Worm (Caenorhabditis elegans): ENCODE measurements around the gene cbd-1.

Gene cbd-1

ce11 chrIV:11323666-11324065, 49.1 kb upstream of the cbd-1 start (continued):
- TF ChIP-seq rcor-1 (GFP tag; IDR thresholded peaks at IDR 0.05) = peak; percentile 68
- peak; percentile 71; the same call in 1 of the 2 replicates for TF ChIP-seq attf-6 (GFP tag; IDR thresholded peaks at IDR 0.05)
- 0 out of 2 replicates have a peak, but pooled peaks have one; percentile 57 for TF ChIP-seq Y53G8AR.9 (GFP tag; conservative IDR thresholded peaks at IDR 0.05)
- TF ChIP-seq nhr-27 (tag; optimal IDR thresholded peaks at IDR 0.05) = no peak
- no peak for TF ChIP-seq mel-28 (tag; optimal IDR thresholded peaks at IDR 0.05; ENCODE audit: borderline replicate concordance)
- TF ChIP-seq ztf-25 (GFP tag; IDR thresholded peaks at IDR 0.05) = 0 out of 2 replicates have a peak, but pooled peaks have one; percentile 43
- TF ChIP-seq rpc-1 (optimal IDR thresholded peaks at IDR 0.05) = no peak
- no peak for TF ChIP-seq rpc-1 (tag; optimal IDR thresholded peaks at IDR 0.05)
- peak; percentile 37; the same call in 1 of the 2 replicates for TF ChIP-seq F33H1.4 (GFP tag; IDR thresholded peaks at IDR 0.05)
- peak; percentile 4 for TF ChIP-seq F49E8.2 (tag; optimal IDR thresholded peaks at IDR 0.05; ENCODE audit: insufficient read depth)
- 0 out of 2 replicates have a peak, but pooled peaks have one; percentile 16 for TF ChIP-seq pbrm-1 (GFP tag; IDR thresholded peaks at IDR 0.05)
- TF ChIP-seq lin-35 (GFP tag; optimal IDR thresholded peaks at IDR 0.05) = no peak
- TF ChIP-seq attf-5 (GFP tag; optimal IDR thresholded peaks at IDR 0.05) = no peak
- TF ChIP-seq tbp1 (GFP tag; optimal IDR thresholded peaks at IDR 0.05) = no peak
- 0 out of 2 replicates have a peak, but pooled peaks have one; percentile 17 for TF ChIP-seq F39B2.1 (GFP tag; IDR thresholded peaks at IDR 0.05)
- TF ChIP-seq ekl-4 (GFP tag; IDR thresholded peaks at IDR 0.05) = peak; percentile 79
- TF ChIP-seq F10E7.11 (tag; optimal IDR thresholded peaks at IDR 0.05) = no peak
- TF ChIP-seq nhr-90 (tag; optimal IDR thresholded peaks at IDR 0.05) = no peak
- no peak for TF ChIP-seq B0019.2 (GFP tag; conservative IDR thresholded peaks at IDR 0.05)
- TF ChIP-seq ama-1 (optimal IDR thresholded peaks at IDR 0.05) = no peak
- no peak for TF ChIP-seq ama-1 (GFP tag; optimal IDR thresholded peaks at IDR 0.05)

- TF ChIP-seq lin-26 (GFP tag; IDR thresholded peaks at IDR 0.05) (peak; percentile 79), madf-3 (GFP tag; IDR thresholded peaks at IDR 0.05) (0 out of 2 replicates have a peak, but pooled peaks have one; percentile 59), madf-6 (GFP tag; IDR thresholded peaks at IDR 0.05) (0 out of 2 replicates have a peak, but pooled peaks have one; percentile 24), attf-6 (GFP tag; IDR thresholded peaks at IDR 0.05) (peak; percentile 57; the same call in 1 of the 2 replicates), hsf-1 (GFP tag; IDR thresholded peaks at IDR 0.05) (peak; percentile 38; the same call in 1 of the 2 replicates)
These were observed 48.0 kb upstream of the cbd-1 start, which contains the start of gene his-48 for ce11 chrIV:11324741-11325140. Gene his-48 (plus strand): TSS chrIV:11324745.

ce11 chrIV:11326939-11327565, 45.7 kb upstream of the cbd-1 start, which contains the start of gene B0035.21:
Gene B0035.21 (plus strand): TSS chrIV:11327260.
- TF ChIP-seq Y67H2A.10 (GFP tag; conservative IDR thresholded peaks at IDR 0.05) = no peak
- no peak for TF ChIP-seq ceh-27 (GFP tag; optimal IDR thresholded peaks at IDR 0.05)
- no peak for TF ChIP-seq fkh-3 (tag; optimal IDR thresholded peaks at IDR 0.05)
- no peak for TF ChIP-seq nfyb-1 (GFP tag; IDR thresholded peaks at IDR 0.05)
- peak; percentile 85 for TF ChIP-seq F39B2.1 (GFP tag; IDR thresholded peaks at IDR 0.05)
- TF ChIP-seq Y95B8A.8 (GFP tag; IDR thresholded peaks at IDR 0.05) = peak; percentile 70; the same call in 1 of the 2 replicates
- no peak for TF ChIP-seq ZK185.1 (tag; optimal IDR thresholded peaks at IDR 0.05; ENCODE audit: poor library complexity, severe bottlenecking)
- TF ChIP-seq die-1 (tag; optimal IDR thresholded peaks at IDR 0.05) = no peak
- 0 out of 2 replicates have a peak, but pooled peaks have one; percentile 16 for TF ChIP-seq ztf-25 (GFP tag; IDR thresholded peaks at IDR 0.05)
- TF ChIP-seq snpc-1.3 (tag; optimal IDR thresholded peaks at IDR 0.05; ENCODE audit: insufficient read depth) = peak; percentile 7
- peak; percentile 76 for TF ChIP-seq Y53G8AR.9 (GFP tag; conservative IDR thresholded peaks at IDR 0.05)
- no peak for TF ChIP-seq snpc-3.4 (tag; optimal IDR thresholded peaks at IDR 0.05)
- no peak for TF ChIP-seq nfya-1 (tag; optimal IDR thresholded peaks at IDR 0.05; ENCODE audit: borderline replicate concordance, insufficient read depth)
- TF ChIP-seq ceh-91 (GFP tag; IDR thresholded peaks at IDR 0.05) = no peak
- TF ChIP-seq C17E4.6 (GFP tag; IDR thresholded peaks at IDR 0.05) = peak; percentile 51; the same call in 1 of the 2 replicates
- 0 out of 2 replicates have a peak, but pooled peaks have one; percentile 50 for TF ChIP-seq madf-3 (GFP tag; IDR thresholded peaks at IDR 0.05)
- peak; percentile 87 for TF ChIP-seq lin-26 (GFP tag; IDR thresholded peaks at IDR 0.05)
- TF ChIP-seq attf-5 (GFP tag; optimal IDR thresholded peaks at IDR 0.05) = no peak
- no peak for TF ChIP-seq zim-3 (tag; optimal IDR thresholded peaks at IDR 0.05)
- TF ChIP-seq B0261.1 (tag; optimal IDR thresholded peaks at IDR 0.05) = no peak
- TF ChIP-seq hlh-12 (tag; optimal IDR thresholded peaks at IDR 0.05) = no peak
- TF ChIP-seq sea-2 (GFP tag; IDR thresholded peaks at IDR 0.05) = no peak
- TF ChIP-seq F10E7.11 (tag; optimal IDR thresholded peaks at IDR 0.05) = no peak
- no peak for TF ChIP-seq Y56A3A.18 (GFP tag; IDR thresholded peaks at IDR 0.05)
- peak; percentile 73 for TF ChIP-seq madf-6 (GFP tag; IDR thresholded peaks at IDR 0.05)
